Fruit fly (Drosophila melanogaster) whole organism, pupa: ENCODE measurements around the gene Rcd-1.
A peak's percentile ranks its signal among the peaks of the same experiment; 100 is the strongest.

Experiments used
- CG10348 ChIP-seq: fragments of 200-800 bp; sonication (Bioruptor generic); IDR thresholded peaks from 2 replicates; pipeline ENCODE4 v1.3.6; 2022; ENCODE audit warnings: missing biosample characterization, missing genetic modification characterization
- CG12605 ChIP-seq: fragments of 200-800 bp; sonication (Bioruptor generic); IDR thresholded peaks from 2 replicates; pipeline ENCODE4 v1.3.6; 2022; ENCODE audit warnings: missing biosample characterization, missing genetic modification characterization
- CG13204 ChIP-seq: fragments of 200-800 bp; sonication (Bioruptor generic); optimal IDR thresholded peaks from 2 replicates; lab custom pipeline; 2018; ENCODE audit warnings: missing biosample characterization, mild to moderate bottlenecking, missing genetic modification characterization, moderate library complexity
- CG14655 ChIP-seq: fragments of 200-800 bp; sonication (Bioruptor generic); optimal IDR thresholded peaks from 3 replicates; lab custom pipeline; 2017; ENCODE audit warnings: mild to moderate bottlenecking, missing biosample characterization, missing genetic modification reagents, missing genetic modification characterization
- CG15710 ChIP-seq: fragments of 200-800 bp; sonication (Bioruptor generic); optimal IDR thresholded peaks from 2 replicates; lab custom pipeline; 2018; ENCODE audit warnings: missing biosample characterization, mild to moderate bottlenecking, missing genetic modification characterization, moderate library complexity
- CG17806 ChIP-seq: fragments of 200-800 bp; sonication (Bioruptor generic); optimal IDR thresholded peaks from 2 replicates; lab custom pipeline; 2018; ENCODE audit warnings: missing biosample characterization, mild to moderate bottlenecking, missing genetic modification characterization, moderate library complexity
- CG32121 ChIP-seq: fragments of 200-800 bp; sonication (Bioruptor generic); IDR thresholded peaks from 2 replicates; pipeline ENCODE4 v1.3.6; 2022; ENCODE audit warnings: missing biosample characterization, missing genetic modification characterization
- CG34367 ChIP-seq: fragments of 200-800 bp; sonication (Bioruptor generic); optimal IDR thresholded peaks from 2 replicates; lab custom pipeline; 2018; ENCODE audit warnings: missing biosample characterization, mild to moderate bottlenecking, missing genetic modification characterization
- CG4496 ChIP-seq: fragments of 200-800 bp; sonication (Bioruptor generic); IDR thresholded peaks from 3 replicates; pipeline ENCODE4 v1.3.6; 2022; ENCODE audit warnings: missing biosample characterization, missing genetic modification characterization
- CG8159 ChIP-seq: fragments of 200-800 bp; sonication (Bioruptor generic); optimal IDR thresholded peaks from 3 replicates; lab custom pipeline; 2018; ENCODE audit warnings: missing biosample characterization, mild to moderate bottlenecking, missing genetic modification characterization, moderate library complexity
- CG8301 ChIP-seq: fragments of 200-800 bp; sonication (Bioruptor generic); optimal IDR thresholded peaks from 2 replicates; lab custom pipeline; 2018; ENCODE audit warnings: missing biosample characterization, mild to moderate bottlenecking, missing genetic modification characterization
- CG9948 ChIP-seq: fragments of 200-800 bp; sonication (Bioruptor generic); optimal IDR thresholded peaks from 2 replicates; lab custom pipeline; 2018; ENCODE audit warnings: missing biosample characterization, mild to moderate bottlenecking, missing genetic modification characterization, moderate library complexity
- D1 ChIP-seq: fragments of 200-800 bp; sonication (Bioruptor generic); optimal IDR thresholded peaks from 2 replicates; lab custom pipeline; 2018; ENCODE audit warnings: missing biosample characterization, mild to moderate bottlenecking, missing genetic modification characterization, moderate library complexity
- EcR ChIP-seq: fragments of 200-800 bp; sonication (Bioruptor generic); optimal IDR thresholded peaks from 3 replicates; lab custom pipeline; 2019; ENCODE audit warnings: missing biosample characterization, missing genetic modification characterization, mild to moderate bottlenecking, moderate library complexity, missing genetic modification reagents
- Ets98B ChIP-seq: fragments of 200-800 bp; sonication (Bioruptor generic); IDR thresholded peaks from 2 replicates; pipeline ENCODE4 v1.3.6; 2022; ENCODE audit warnings: missing biosample characterization, missing genetic modification characterization
- Pif1A ChIP-seq: fragments of 200-800 bp; sonication (Bioruptor generic); optimal IDR thresholded peaks from 3 replicates; lab custom pipeline; 2016; ENCODE audit warnings: missing biosample characterization, missing genetic modification characterization
- Pif1B ChIP-seq: fragments of 200-800 bp; sonication (Bioruptor generic); optimal IDR thresholded peaks from 3 replicates; lab custom pipeline; 2016; ENCODE audit warnings: missing biosample characterization, missing genetic modification characterization
- Snoo ChIP-seq: fragments of 200-800 bp; sonication (Bioruptor generic); optimal IDR thresholded peaks from 3 replicates; lab custom pipeline; 2017; ENCODE audit warnings: missing biosample characterization, mild to moderate bottlenecking, missing genetic modification characterization, inconsistent platforms
- fd96Ca ChIP-seq: fragments of 200-800 bp; sonication (Bioruptor generic); IDR thresholded peaks from 3 replicates; pipeline ENCODE4 v1.3.6; 2022; ENCODE audit warnings: missing biosample characterization, missing genetic modification characterization
- gl ChIP-seq: fragments of 200-800 bp; sonication (Bioruptor generic); optimal IDR thresholded peaks from 2 replicates; lab custom pipeline; 2018; ENCODE audit warnings: missing biosample characterization, mild to moderate bottlenecking, missing genetic modification characterization
- rn ChIP-seq: fragments of 200-800 bp; sonication (Bioruptor generic); IDR thresholded peaks from 2 replicates; pipeline ENCODE4 v1.3.6; 2022; ENCODE audit warnings: missing biosample characterization, missing genetic modification characterization

The Rcd-1 gene

DNA sequence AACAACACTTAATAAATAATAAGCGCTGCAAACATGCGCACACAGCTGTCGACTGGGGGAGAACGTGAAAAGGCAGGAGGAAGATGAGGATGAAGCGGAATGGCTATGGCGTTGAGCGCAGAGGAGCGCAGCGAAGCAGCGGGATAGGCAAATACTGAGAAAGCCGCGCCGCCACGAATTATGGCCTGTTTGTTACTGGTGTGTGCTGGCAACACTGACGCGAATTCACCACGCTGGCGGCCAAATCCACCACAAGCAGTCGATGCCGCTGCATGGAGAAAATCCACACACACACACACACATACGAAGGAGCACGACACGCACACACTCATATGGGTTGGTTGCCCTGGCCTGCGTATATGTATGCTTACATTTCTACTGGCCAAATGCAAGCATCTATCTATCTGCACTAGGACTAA lies 1.6 kb upstream of the Rcd-1 start:
- TF ChIP-seq CG32121 (GFP tag; lab: Robert Waterston, UW) (no peak), CG13204 (peak; percentile 66), CG9948 (tag; lab: Kevin White, UChicago) (no peak), CG14655 (no peak), gl (tag; lab: Kevin White, UChicago) (no peak), EcR (GFP tag; lab: Kevin White, UChicago) (peak; percentile 49), CG8159 (tag; lab: Kevin White, UChicago) (no peak), Ets98B (GFP tag; lab: Robert Waterston, UW) (peak; percentile 61), CG34367 (tag; lab: Kevin White, UChicago) (no peak), CG12605 (GFP tag; lab: Robert Waterston, UW) (no peak), CG4496 (GFP tag; lab: Robert Waterston, UW) (peak; percentile 67; the same call in 2 of the 3 replicates), CG8301 (no peak), Pif1B (peak; percentile 3), rn (GFP tag; lab: Robert Waterston, UW) (no peak), CG10348 (GFP tag; lab: Robert Waterston, UW) (no peak), D1 (no peak), CG17806 (no peak), Snoo (tag; lab: Kevin White, UChicago) (no peak), fd96Ca (peak; percentile 39; the same call in 1 of the 3 replicates), Pif1A (GFP tag; lab: Kevin White, UChicago) (no peak), CG15710 (tag; lab: Kevin White, UChicago) (no peak)

DNA sequence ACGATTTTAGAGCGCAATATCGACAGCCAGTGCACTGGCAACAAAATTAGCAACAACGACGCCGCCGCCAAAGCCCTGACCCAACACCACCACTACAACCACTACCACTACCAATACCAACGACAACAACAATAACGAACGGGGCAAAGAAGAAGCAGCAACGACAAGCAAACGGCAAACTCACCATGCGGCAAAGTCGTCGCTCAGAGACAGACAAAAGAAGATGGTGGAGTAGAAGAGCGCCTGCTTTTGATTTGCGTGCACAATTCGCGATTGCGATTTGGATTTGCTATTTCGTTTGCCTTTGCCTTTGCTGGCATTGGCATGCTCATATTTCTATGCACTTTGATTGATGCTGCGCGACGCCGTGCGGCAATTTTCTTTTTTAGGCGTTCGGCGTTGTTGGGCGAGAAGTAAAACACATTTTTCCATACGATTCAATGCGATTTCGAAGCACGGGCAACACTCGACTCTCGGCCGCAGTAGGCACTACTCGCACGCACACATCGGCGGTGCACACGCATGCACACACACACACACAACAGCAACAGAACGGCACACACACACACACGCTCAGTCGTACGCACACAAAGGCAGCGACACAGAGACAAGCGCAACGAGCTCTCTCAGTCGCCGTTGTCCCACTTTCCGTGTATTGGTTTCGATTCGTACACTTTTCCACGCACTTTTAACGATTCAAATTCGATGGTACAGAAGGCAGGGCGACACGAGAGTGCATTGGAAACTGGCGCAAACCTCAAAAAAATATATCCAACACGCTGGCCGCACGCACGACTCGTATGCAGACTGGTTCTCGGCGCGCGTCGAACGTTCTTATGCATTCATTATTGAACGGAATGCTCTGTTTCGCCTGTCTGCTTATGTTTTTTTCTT lies 886 bp upstream of the Rcd-1 start:
- TF ChIP-seq EcR (GFP tag; lab: Kevin White, UChicago), result no peak
- 0 out of 3 replicates have a peak, but pooled peaks have one; percentile 24 for TF ChIP-seq CG4496 (GFP tag; lab: Robert Waterston, UW)
- no peak for TF ChIP-seq CG34367 (tag; lab: Kevin White, UChicago)
- TF ChIP-seq Pif1B, result no peak
- peak; percentile 15; the same call in 1 of the 2 replicates for TF ChIP-seq CG32121 (GFP tag; lab: Robert Waterston, UW)
- TF ChIP-seq rn (GFP tag; lab: Robert Waterston, UW), result no peak
- no peak for TF ChIP-seq Ets98B (GFP tag; lab: Robert Waterston, UW)
- no peak for TF ChIP-seq Snoo (tag; lab: Kevin White, UChicago)
- no peak for TF ChIP-seq CG12605 (GFP tag; lab: Robert Waterston, UW)

DNA sequence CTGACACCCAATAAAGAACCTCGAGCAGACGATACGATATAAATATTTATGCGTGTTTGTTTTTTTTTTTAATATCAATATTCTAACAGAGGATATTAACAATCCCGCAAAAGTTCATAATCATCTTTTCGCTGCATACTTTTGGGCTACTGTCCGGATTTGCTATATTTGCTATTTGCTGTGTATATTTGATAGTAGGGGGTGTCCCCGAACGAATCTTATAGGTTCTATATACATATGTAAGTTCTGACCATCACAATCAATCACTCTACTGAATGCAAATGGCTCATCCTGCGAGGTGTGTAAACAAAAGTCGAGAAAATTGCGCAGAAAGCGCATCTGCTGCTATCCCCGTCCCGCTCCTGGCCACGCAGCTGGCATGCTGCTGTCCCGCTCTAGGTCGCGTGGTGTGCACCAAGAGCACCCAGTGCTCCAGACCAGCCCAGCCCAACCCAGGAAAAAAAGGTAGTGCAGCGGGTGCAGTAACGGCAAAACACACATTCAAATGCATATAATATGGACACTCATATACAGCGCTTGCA lies 2.2 kb downstream of the Rcd-1 start:
- TF ChIP-seq CG15710 (tag; lab: Kevin White, UChicago) (no peak), CG4496 (GFP tag; lab: Robert Waterston, UW) (peak; percentile 31; the same call in 1 of the 3 replicates), EcR (GFP tag; lab: Kevin White, UChicago) (no peak), CG9948 (tag; lab: Kevin White, UChicago) (no peak), D1 (no peak), CG17806 (no peak), CG13204 (no peak), CG34367 (tag; lab: Kevin White, UChicago) (no peak)

DNA sequence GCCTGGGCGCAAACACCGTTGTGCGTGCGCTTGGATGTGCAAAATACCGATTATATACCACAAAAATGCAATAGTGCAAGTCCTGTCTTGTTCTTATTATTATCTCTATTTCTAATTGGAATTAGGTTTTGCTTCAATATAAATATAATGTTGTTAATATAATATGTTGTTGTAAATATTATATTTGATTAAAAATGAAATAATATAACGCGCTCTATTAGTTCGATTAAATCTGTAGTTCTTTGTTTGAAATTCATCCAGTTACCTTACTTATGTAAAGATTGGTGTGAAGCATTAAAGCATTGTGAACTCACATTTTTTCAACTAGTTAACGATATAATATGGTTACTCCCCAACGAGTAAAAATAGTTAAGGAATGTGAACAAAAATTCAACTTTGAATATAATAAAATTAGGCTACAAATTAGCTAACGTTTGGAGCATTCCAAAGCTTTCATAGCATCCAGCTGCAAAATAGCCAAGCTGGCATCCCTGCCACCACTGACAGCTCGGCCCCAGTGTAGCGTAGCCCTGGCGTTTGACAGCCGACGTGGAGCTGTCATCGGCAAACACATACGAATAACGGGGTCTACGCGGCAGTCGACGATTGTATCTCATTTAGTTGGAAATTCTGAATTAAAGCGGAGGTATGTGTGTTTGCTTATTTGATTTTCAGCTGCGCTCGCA lies 4.4 kb downstream of the Rcd-1 start, which contains the start of the genes CG12237 and Sec61gamma:
Gene CG12237, minus strand, starts transcription at position 51 of the 686 bp plus-strand sequence.
Gene Sec61gamma, plus strand, starts transcription at position 509 of the 686 bp plus-strand sequence.
- TF ChIP-seq Ets98B (GFP tag; lab: Robert Waterston, UW), result peak; percentile 42; the same call in 1 of the 2 replicates
- TF ChIP-seq Pif1A (GFP tag; lab: Kevin White, UChicago), result no peak
- TF ChIP-seq CG34367 (tag; lab: Kevin White, UChicago), result peak; percentile 0
- TF ChIP-seq rn (GFP tag; lab: Robert Waterston, UW), result no peak
- TF ChIP-seq Pif1B, result no peak
- peak; percentile 13 for TF ChIP-seq Snoo (tag; lab: Kevin White, UChicago)

DNA sequence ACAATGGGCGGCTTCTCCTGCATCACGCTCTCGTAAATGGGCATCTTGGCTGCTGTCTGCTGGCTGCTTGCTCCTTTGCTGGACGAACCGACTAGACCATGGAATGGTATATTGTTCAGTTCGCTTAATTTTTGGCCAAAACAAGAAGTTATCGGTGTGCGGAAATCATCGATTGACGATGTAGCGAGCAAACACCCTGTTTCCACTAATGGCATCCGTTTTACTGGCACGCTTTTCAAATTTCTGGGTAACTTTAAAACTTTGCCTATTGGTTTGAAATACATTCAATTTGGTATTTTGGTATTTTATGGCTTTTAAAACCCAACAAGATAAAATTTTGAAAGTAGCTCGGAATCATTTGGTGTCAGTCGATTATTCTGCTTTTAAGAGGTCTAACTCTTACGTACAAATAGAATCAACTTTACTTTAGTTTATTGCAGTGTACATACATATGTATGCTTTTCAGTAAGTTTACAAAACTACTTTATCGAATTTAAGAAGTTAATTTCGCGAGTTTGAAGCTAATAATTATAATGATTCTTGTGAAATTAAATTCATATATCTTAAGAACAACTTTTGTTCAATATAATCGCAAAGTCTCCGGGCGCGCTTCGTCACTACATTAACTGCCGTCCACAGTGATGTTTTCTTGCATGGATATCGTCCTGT lies 7.4 kb downstream of the Rcd-1 start, which contains the start of gene Arp10:
Gene Arp10, minus strand, starts transcription at position 304 of the 669 bp plus-strand sequence.
- TF ChIP-seq Pif1B (no peak), CG15710 (tag; lab: Kevin White, UChicago) (no peak), CG8301 (no peak), CG12605 (GFP tag; lab: Robert Waterston, UW) (no peak), Ets98B (GFP tag; lab: Robert Waterston, UW) (0 out of 2 replicates have a peak, but pooled peaks have one; percentile 23), D1 (no peak), CG4496 (GFP tag; lab: Robert Waterston, UW) (no peak), rn (GFP tag; lab: Robert Waterston, UW) (no peak), CG9948 (tag; lab: Kevin White, UChicago) (peak; percentile 3), CG34367 (tag; lab: Kevin White, UChicago) (no peak), EcR (GFP tag; lab: Kevin White, UChicago) (no peak), CG13204 (no peak), CG17806 (no peak), Pif1A (GFP tag; lab: Kevin White, UChicago) (no peak)
